Worm (Caenorhabditis elegans) whole organism, late embryonic: ENCODE measurements around the gene ins-14.

Experiments used
- C08G9.2 ChIP-seq: sonication (generic microtip); optimal IDR thresholded peaks from 2 replicates; lab custom pipeline; 2016; ENCODE audit warnings: mild to moderate bottlenecking, missing genetic modification characterization, moderate library complexity, missing compliant biosample characterization
- C38D4.7 ChIP-seq: fragments of 200-800 bp; sonication (Bioruptor generic); optimal IDR thresholded peaks from 2 replicates; lab custom pipeline; 2018; ENCODE audit warnings: mild to moderate bottlenecking, missing genetic modification characterization, moderate library complexity, missing compliant biosample characterization
- F13H6.1 ChIP-seq: sonication (generic microtip); optimal IDR thresholded peaks from 2 replicates; lab custom pipeline; 2016; ENCODE audit warnings: missing genetic modification characterization, missing compliant biosample characterization
- K09A11.1 ChIP-seq: sonication (generic microtip); optimal IDR thresholded peaks from 2 replicates; lab custom pipeline; 2017; ENCODE audit warnings: antibody characterized with exemption, mild to moderate bottlenecking, missing genetic modification characterization, missing compliant biosample characterization; ENCODE audit not compliant: insufficient read depth
- Y22D7AL.16 ChIP-seq: sonication (generic microtip); optimal IDR thresholded peaks from 2 replicates; lab custom pipeline; 2016; ENCODE audit warnings: missing genetic modification characterization, missing compliant biosample characterization
- ahr-1 ChIP-seq: sonication (generic microtip); optimal IDR thresholded peaks from 2 replicates; lab custom pipeline; 2016; ENCODE audit warnings: missing genetic modification characterization, missing compliant biosample characterization
- ceh-14 ChIP-seq: sonication (generic microtip); optimal IDR thresholded peaks from 2 replicates; lab custom pipeline; 2016; ENCODE audit warnings: missing genotype, missing genetic modification characterization, missing compliant biosample characterization
- ceh-18 ChIP-seq: sonication (generic microtip); optimal IDR thresholded peaks from 2 replicates; lab custom pipeline; 2016; ENCODE audit warnings: missing genetic modification characterization, missing compliant biosample characterization
- ceh-2 ChIP-seq: sonication (generic microtip); optimal IDR thresholded peaks from 2 replicates; lab custom pipeline; 2016; ENCODE audit warnings: missing genotype, missing genetic modification characterization, missing compliant biosample characterization
- ceh-31 ChIP-seq: sonication (generic microtip); optimal IDR thresholded peaks from 2 replicates; lab custom pipeline; 2016; ENCODE audit warnings: missing genetic modification characterization, missing compliant biosample characterization
- ceh-34 ChIP-seq: sonication (generic microtip); optimal IDR thresholded peaks from 2 replicates; lab custom pipeline; 2016; ENCODE audit warnings: mild to moderate bottlenecking, missing genetic modification characterization, missing compliant biosample characterization
- ceh-45 ChIP-seq: fragments of 200-800 bp; sonication (Bioruptor generic); IDR thresholded peaks from 2 replicates; pipeline ENCODE4 v1.3.6; 2022; ENCODE audit warnings: missing genetic modification reagents, missing genetic modification characterization, missing compliant biosample characterization
- che-1 ChIP-seq: sonication (generic microtip); optimal IDR thresholded peaks from 2 replicates; lab custom pipeline; 2016; ENCODE audit warnings: mild to moderate bottlenecking, missing genetic modification characterization, missing compliant biosample characterization
- dmd-4 ChIP-seq: sonication (generic microtip); optimal IDR thresholded peaks from 2 replicates; lab custom pipeline; 2016; ENCODE audit warnings: borderline replicate concordance, missing genetic modification characterization, missing compliant biosample characterization
- elt-2 ChIP-seq: sonication (generic microtip); optimal IDR thresholded peaks from 2 replicates; lab custom pipeline; 2016; ENCODE audit warnings: missing genetic modification reagents, missing genetic modification characterization, missing compliant biosample characterization
- ets-4 ChIP-seq: sonication (generic microtip); optimal IDR thresholded peaks from 2 replicates; lab custom pipeline; 2016; ENCODE audit warnings: missing genetic modification characterization, missing compliant biosample characterization
- eyg-1 ChIP-seq: sonication (generic microtip); optimal IDR thresholded peaks from 2 replicates; lab custom pipeline; 2016; ENCODE audit warnings: missing genotype, missing genetic modification characterization, missing compliant biosample characterization
- fax-1 ChIP-seq: sonication (generic microtip); optimal IDR thresholded peaks from 2 replicates; lab custom pipeline; 2016; ENCODE audit warnings: missing genotype, missing genetic modification characterization, missing compliant biosample characterization
- fkh-6 ChIP-seq: sonication (generic microtip); optimal IDR thresholded peaks from 2 replicates; lab custom pipeline; 2016; ENCODE audit warnings: missing genetic modification characterization, missing compliant biosample characterization
- hlh-13 ChIP-seq: fragments of 200-800 bp; sonication (Bioruptor generic); optimal IDR thresholded peaks from 2 replicates; lab custom pipeline; 2018; ENCODE audit warnings: mild to moderate bottlenecking, missing genetic modification characterization, missing compliant biosample characterization
- hlh-6 ChIP-seq: sonication (generic microtip); optimal IDR thresholded peaks from 2 replicates; lab custom pipeline; 2016; ENCODE audit warnings: missing genotype, missing genetic modification characterization, missing compliant biosample characterization
- hlh-8 ChIP-seq: sonication (generic microtip); optimal IDR thresholded peaks from 2 replicates; lab custom pipeline; 2016; ENCODE audit warnings: missing genotype, missing genetic modification characterization, missing compliant biosample characterization
- lim-6 ChIP-seq: sonication (generic microtip); optimal IDR thresholded peaks from 2 replicates; lab custom pipeline; 2016; ENCODE audit warnings: missing genetic modification characterization, missing compliant biosample characterization
- madf-2 ChIP-seq: sonication (generic microtip); optimal IDR thresholded peaks from 2 replicates; lab custom pipeline; 2017; ENCODE audit warnings: missing genetic modification characterization, missing compliant biosample characterization
- nhr-11 ChIP-seq: fragments of 150-350 bp; optimal IDR thresholded peaks from 2 replicates; lab custom pipeline; 2014; ENCODE audit warnings: missing biosample characterization, missing genetic modification characterization
- odd-2 ChIP-seq: sonication (generic microtip); optimal IDR thresholded peaks from 2 replicates; lab custom pipeline; 2017; ENCODE audit warnings: antibody characterized with exemption, mild to moderate bottlenecking, missing genetic modification characterization, missing compliant biosample characterization
- pag-3 ChIP-seq: sonication (generic microtip); optimal IDR thresholded peaks from 2 replicates; lab custom pipeline; 2016; ENCODE audit warnings: missing compliant biosample characterization, missing genetic modification characterization, borderline replicate concordance
- pat-9 ChIP-seq: fragments of 200-800 bp; sonication (Bioruptor generic); optimal IDR thresholded peaks from 2 replicates; lab custom pipeline; 2018; ENCODE audit warnings: mild to moderate bottlenecking, missing genetic modification characterization, moderate library complexity, missing compliant biosample characterization
- pax-1 ChIP-seq: fragments of 150-350 bp; optimal IDR thresholded peaks from 2 replicates; lab custom pipeline; 2014; ENCODE audit warnings: missing biosample characterization, missing genetic modification characterization
- pha-4 ChIP-seq: fragments of 150-350 bp; optimal IDR thresholded peaks from 2 replicates; lab custom pipeline; 2018; ENCODE audit warnings: missing biosample characterization, missing genetic modification reagents, missing genetic modification characterization
- pqm-1 ChIP-seq: sonication (generic microtip); optimal IDR thresholded peaks from 2 replicates; lab custom pipeline; 2016; ENCODE audit warnings: missing genetic modification characterization, missing compliant biosample characterization
- ref-2 ChIP-seq: sonication (generic microtip); optimal IDR thresholded peaks from 2 replicates; lab custom pipeline; 2016; ENCODE audit warnings: missing genetic modification characterization, missing compliant biosample characterization
- rnt-1 ChIP-seq: sonication (generic microtip); optimal IDR thresholded peaks from 2 replicates; lab custom pipeline; 2016; ENCODE audit warnings: missing genetic modification characterization, missing compliant biosample characterization
- sox-2 ChIP-seq: fragments of 200-800 bp; sonication (Bioruptor generic); IDR thresholded peaks from 2 replicates; pipeline ENCODE4 v1.3.6; 2022; ENCODE audit warnings: missing genetic modification reagents, missing genetic modification characterization, missing compliant biosample characterization
- syd-9 ChIP-seq: sonication (generic microtip); optimal IDR thresholded peaks from 2 replicates; lab custom pipeline; 2016; ENCODE audit warnings: mild to moderate bottlenecking, missing genetic modification characterization, moderate library complexity, missing compliant biosample characterization
- tbx-2 ChIP-seq: sonication (generic microtip); optimal IDR thresholded peaks from 2 replicates; lab custom pipeline; 2016; ENCODE audit warnings: missing genetic modification characterization, missing compliant biosample characterization
- tbx-7 ChIP-seq: sonication (generic microtip); optimal IDR thresholded peaks from 2 replicates; lab custom pipeline; 2016; ENCODE audit warnings: missing genotype, missing genetic modification characterization, missing compliant biosample characterization
- unc-3 ChIP-seq, 2 experiments: fragments of 200-800 bp in 1 of 2; sonication (Bioruptor generic) in 1 of 2; sonication (generic microtip) in 1 of 2; conservative IDR thresholded peaks in 1 of 2; optimal IDR thresholded peaks in 1 of 2; 2 replicates each; pipeline versions ENCODE4 v1.3.6 to Lab custom; 2016 to 2022; ENCODE audit warnings: missing compliant biosample characterization in 2 of 2, missing genetic modification characterization in 2 of 2, missing genetic modification reagents in 1 of 2
- unc-42 ChIP-seq: sonication (generic microtip); optimal IDR thresholded peaks from 2 replicates; lab custom pipeline; 2016; ENCODE audit warnings: missing genotype, missing genetic modification characterization, missing compliant biosample characterization
- unc-86 ChIP-seq: sonication (generic microtip); optimal IDR thresholded peaks from 2 replicates; lab custom pipeline; 2016; ENCODE audit warnings: missing genetic modification characterization, missing compliant biosample characterization
- zip-5 ChIP-seq: sonication (generic microtip); optimal IDR thresholded peaks from 2 replicates; lab custom pipeline; 2016; ENCODE audit warnings: missing genetic modification characterization, missing compliant biosample characterization
- ztf-16 ChIP-seq: sonication (generic microtip); optimal IDR thresholded peaks from 2 replicates; lab custom pipeline; 2017; ENCODE audit warnings: missing genetic modification characterization, missing compliant biosample characterization

The ins-14 gene

ce11 chrII:6741428-6741827 is 4.2 kb downstream of the ins-14 start, which contains the start of gene exos-8 (continued):
- TF ChIP-seq K09A11.1 (tag; lab: Kevin White, UChicago) (no peak), madf-2 (tag; lab: Kevin White, UChicago) (peak; percentile 9), pag-3 (tag; lab: Kevin White, UChicago) (no peak), pax-1 (tag; lab: Kevin White, UChicago) (no peak), pat-9 (tag; lab: Kevin White, UChicago) (no peak), ceh-18 (peak; percentile 59), lim-6 (tag; lab: Kevin White, UChicago) (peak; percentile 74), unc-3 (GFP tag; conservative IDR thresholded peaks at IDR 0.05; lab: Robert Waterston, UW) (no peak), unc-3 (tag; optimal IDR thresholded peaks at IDR 0.05; lab: Kevin White, UChicago) (peak; percentile 64), fkh-6 (tag; lab: Kevin White, UChicago) (peak; percentile 59), eyg-1 (tag; lab: Kevin White, UChicago) (no peak), ceh-45 (GFP tag; lab: Robert Waterston, UW) (no peak), unc-86 (tag; lab: Kevin White, UChicago) (peak; percentile 49), tbx-2 (peak; percentile 96), che-1 (tag; lab: Kevin White, UChicago) (no peak), rnt-1 (tag; lab: Kevin White, UChicago) (peak; percentile 91)

DNA sequence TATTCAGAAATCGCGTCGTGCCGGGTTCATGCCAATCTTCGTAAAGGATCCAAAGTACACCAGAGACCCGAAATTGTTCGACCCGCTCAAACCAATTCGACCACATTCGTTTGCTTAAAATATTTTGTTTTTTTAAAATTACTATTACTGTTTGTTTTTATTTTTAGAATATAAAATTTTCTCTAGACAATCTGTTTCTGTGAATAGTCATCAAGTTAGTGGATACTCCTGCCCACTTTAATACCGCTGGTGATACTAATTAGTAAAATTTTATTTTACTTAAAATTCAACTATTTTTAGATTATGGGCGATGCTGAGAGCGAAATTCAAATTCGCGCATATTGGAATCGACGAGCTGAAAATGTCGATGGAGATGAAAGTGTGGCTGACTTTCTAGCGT is 9.0 kb downstream of the ins-14 start, which contains the start of gene T14B4.1:
Gene T14B4.1 (plus strand): TSS at position 301 of the 400 bp plus-strand sequence.
- no peak for TF ChIP-seq hlh-8
- TF ChIP-seq ceh-31 (tag; lab: Kevin White, UChicago) = no peak
- no peak for TF ChIP-seq ets-4 (tag; lab: Kevin White, UChicago)
- no peak for TF ChIP-seq sox-2 (GFP tag; lab: Robert Waterston, UW)

DNA sequence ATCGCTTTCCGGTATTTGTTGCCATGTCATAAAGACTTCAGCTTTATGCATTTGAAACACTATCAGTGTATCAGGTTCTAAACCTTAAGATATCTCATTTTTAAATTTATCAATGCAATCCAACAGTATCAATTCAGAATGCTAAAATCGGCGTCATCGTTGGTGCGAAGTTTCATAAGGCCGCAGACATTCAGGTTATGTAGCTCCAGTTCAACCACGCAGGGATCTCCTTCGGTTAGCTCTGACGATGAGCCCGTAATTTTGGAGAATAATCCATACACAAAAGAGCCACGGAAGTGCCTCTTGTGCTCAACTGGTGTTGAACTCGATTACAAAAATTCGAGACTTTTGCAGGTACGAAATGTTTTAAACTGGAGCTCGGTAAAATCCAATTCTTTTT is 9.5 kb downstream of the ins-14 start, which contains the start of gene mrps-18.C:
Gene mrps-18.C (plus strand): TSS at position 138 of the 400 bp plus-strand sequence.
- TF ChIP-seq ahr-1 (tag; lab: Kevin White, UChicago) (no peak), ceh-2 (tag; lab: Kevin White, UChicago) (no peak), Y22D7AL.16 (tag; lab: Kevin White, UChicago) (no peak), unc-3 (GFP tag; conservative IDR thresholded peaks at IDR 0.05; lab: Robert Waterston, UW) (no peak), unc-3 (tag; optimal IDR thresholded peaks at IDR 0.05; lab: Kevin White, UChicago) (no peak), dmd-4 (tag; lab: Kevin White, UChicago) (no peak), ets-4 (tag; lab: Kevin White, UChicago) (no peak), ceh-45 (GFP tag; lab: Robert Waterston, UW) (no peak), hlh-13 (GFP tag; lab: Kevin White, UChicago) (no peak)
- TF ChIP-seq, all 69 proteins: peak for 0

DNA sequence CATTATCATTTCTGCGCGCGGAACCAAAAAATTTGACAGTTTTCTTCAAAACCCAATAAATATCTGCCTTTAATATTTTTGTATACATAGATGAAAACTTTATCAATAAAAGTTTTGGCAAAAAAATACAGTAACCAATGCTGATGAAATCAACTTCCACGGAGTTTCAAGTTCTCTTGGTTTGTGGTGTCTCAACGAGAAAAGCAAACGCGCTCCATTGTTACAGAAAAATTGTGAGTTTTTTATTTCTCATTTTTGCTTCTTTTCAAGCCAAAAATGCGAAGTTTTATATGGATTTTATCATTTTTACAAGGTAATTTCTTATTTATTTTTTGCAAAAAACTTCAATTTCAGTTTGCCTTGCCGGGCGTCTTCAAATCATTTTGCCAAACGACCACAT is 10.9 kb downstream of the ins-14 start, which contains the start of gene T14B4.3:
Gene T14B4.3 (plus strand): TSS at position 264 of the 400 bp plus-strand sequence.
- TF ChIP-seq hlh-8 (peak; percentile 75), pag-3 (tag; lab: Kevin White, UChicago) (no peak), nhr-11 (tag; lab: Kevin White, UChicago) (no peak), odd-2 (no peak), ref-2 (tag; lab: Kevin White, UChicago) (peak; percentile 76), che-1 (tag; lab: Kevin White, UChicago) (no peak), unc-42 (peak; percentile 44), ceh-18 (peak; percentile 44), C08G9.2 (tag; lab: Kevin White, UChicago) (peak; percentile 80), tbx-7 (tag; lab: Kevin White, UChicago) (peak; percentile 74), ceh-14 (tag; lab: Kevin White, UChicago) (peak; percentile 69), fax-1 (peak; percentile 84), F13H6.1 (peak; percentile 67), fkh-6 (tag; lab: Kevin White, UChicago) (peak; percentile 61), ztf-16 (tag; lab: Kevin White, UChicago) (peak; percentile 39), unc-86 (tag; lab: Kevin White, UChicago) (peak; percentile 15), tbx-2 (peak; percentile 91), zip-5 (peak; percentile 73), C38D4.7 (GFP tag; lab: Kevin White, UChicago) (no peak), pax-1 (tag; lab: Kevin White, UChicago) (peak; percentile 6), hlh-6 (tag; lab: Kevin White, UChicago) (no peak), ceh-34 (tag; lab: Kevin White, UChicago) (peak; percentile 58), ceh-31 (tag; lab: Kevin White, UChicago) (peak; percentile 95), eyg-1 (tag; lab: Kevin White, UChicago) (no peak), hlh-13 (GFP tag; lab: Kevin White, UChicago) (no peak), ahr-1 (tag; lab: Kevin White, UChicago) (peak; percentile 50), rnt-1 (tag; lab: Kevin White, UChicago) (peak; percentile 49), syd-9 (peak; percentile 43), pha-4 (tag; lab: Kevin White, UChicago) (no peak), lim-6 (tag; lab: Kevin White, UChicago) (peak; percentile 48), elt-2 (tag; lab: Kevin White, UChicago) (peak; percentile 71), pqm-1 (tag; lab: Kevin White, UChicago) (peak; percentile 8), ceh-2 (tag; lab: Kevin White, UChicago) (peak; percentile 78)
